Worm (Caenorhabditis elegans) whole organism, L1 larva: ENCODE data around the gene mab-5.

ENCODE experiments used
- ama-1 ChIP-seq: fragments of 150-350 bp; optimal IDR thresholded peaks from 2 replicates; lab custom pipeline; 2014
- dsc-1 ChIP-seq: sonication (generic microtip); optimal IDR thresholded peaks from 2 replicates; lab custom pipeline; 2016; ENCODE audit warnings: mild to moderate bottlenecking, missing genetic modification characterization, missing compliant biosample characterization
- elt-3 ChIP-seq, 6 experiments: fragments of 150-350 bp in 1 of 6; sonication (generic microtip); optimal IDR thresholded peaks; 2 replicates each; lab custom pipeline; 2017 to 2018; ENCODE audit warnings: missing biosample characterization in 6 of 6, missing genetic modification characterization in 6 of 6, inconsistent platforms in 1 of 6
- fkh-8 ChIP-seq: sonication (generic microtip); optimal IDR thresholded peaks from 2 replicates; lab custom pipeline; 2016; ENCODE audit warnings: mild to moderate bottlenecking, missing genetic modification characterization, missing compliant biosample characterization
- irx-1 ChIP-seq: sonication (generic microtip); optimal IDR thresholded peaks from 2 replicates; lab custom pipeline; 2016; ENCODE audit warnings: missing genetic modification characterization, missing compliant biosample characterization
- lin-15B ChIP-seq: fragments of 150-350 bp; sonication (generic microtip); optimal IDR thresholded peaks from 3 replicates; lab custom pipeline; 2014; ENCODE audit warnings: missing biosample characterization, missing genetic modification characterization
- nhr-12 ChIP-seq: sonication (generic microtip); optimal IDR thresholded peaks from 2 replicates; lab custom pipeline; 2017; ENCODE audit warnings: missing biosample characterization, missing genetic modification characterization
- nhr-20 ChIP-seq: sonication (generic microtip); optimal IDR thresholded peaks from 2 replicates; lab custom pipeline; 2016; ENCODE audit warnings: mild to moderate bottlenecking, missing genetic modification characterization, missing compliant biosample characterization
- nhr-77 ChIP-seq: fragments of 150-350 bp; optimal IDR thresholded peaks from 2 replicates; lab custom pipeline; 2014; ENCODE audit warnings: missing biosample characterization, missing genetic modification characterization
- nhr-90 ChIP-seq: sonication (generic microtip); optimal IDR thresholded peaks from 2 replicates; lab custom pipeline; 2016; ENCODE audit warnings: mild to moderate bottlenecking, missing genetic modification characterization, missing compliant biosample characterization; ENCODE audit not compliant: poor library complexity
- pag-3 ChIP-seq: sonication (generic microtip); optimal IDR thresholded peaks from 2 replicates; lab custom pipeline; 2017; ENCODE audit warnings: missing genetic modification characterization, mild to moderate bottlenecking, missing compliant biosample characterization, antibody characterized with exemption, borderline replicate concordance; ENCODE audit not compliant: insufficient read depth
- pqm-1 ChIP-seq: sonication (generic microtip); optimal IDR thresholded peaks from 3 replicates; lab custom pipeline; 2017; ENCODE audit warnings: missing biosample characterization, missing genetic modification characterization
- sup-37 ChIP-seq: fragments of 200-800 bp; sonication (Bioruptor generic); optimal IDR thresholded peaks from 2 replicates; lab custom pipeline; 2018; ENCODE audit warnings: mild to moderate bottlenecking, missing genetic modification characterization, missing compliant biosample characterization
- unc-62 ChIP-seq: fragments of 150-350 bp; optimal IDR thresholded peaks from 2 replicates; lab custom pipeline; 2014; ENCODE audit warnings: missing biosample characterization, missing genetic modification reagents, missing genetic modification characterization

DNA sequence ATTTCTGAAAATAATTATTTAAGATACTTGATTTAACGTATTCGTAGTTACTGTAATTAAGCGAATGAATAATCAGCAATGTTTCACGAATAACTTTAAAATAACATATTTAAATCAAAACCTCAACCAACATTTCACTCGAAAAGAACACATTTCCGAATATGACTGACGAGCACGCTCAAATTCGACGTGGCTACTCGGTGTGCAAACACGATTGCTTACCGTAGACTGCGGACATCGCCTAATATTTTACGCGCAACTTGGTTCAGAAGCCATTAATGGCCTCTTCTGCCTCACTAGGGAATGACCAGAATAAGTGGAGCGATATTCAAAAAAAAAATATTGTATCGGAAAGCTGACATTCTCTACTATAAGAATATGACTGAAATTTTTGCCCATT lies 13.3 kb downstream of the mab-5 start, which contains the start of gene snu-23:
- no peak for TF ChIP-seq lin-15B (tag; lab: Kevin White, UChicago)
- no peak for TF ChIP-seq pag-3 (tag; lab: Kevin White, UChicago)
- no peak for TF ChIP-seq pqm-1 (tag; lab: Kevin White, UChicago)
- TF ChIP-seq nhr-77 (tag; lab: Kevin White, UChicago), result no peak
- TF ChIP-seq nhr-20 (tag; lab: Kevin White, UChicago), result no peak
- TF ChIP-seq dsc-1 (tag; lab: Kevin White, UChicago), result no peak
- TF ChIP-seq unc-62, result no peak
- TF ChIP-seq elt-3 (tag; optimal IDR thresholded peaks at IDR 0.05; lab: Kevin White, UChicago), result no peak
- TF ChIP-seq sup-37 (GFP tag; lab: Kevin White, UChicago), result no peak
- no peak for TF ChIP-seq ama-1 (lab: Kevin White, UChicago)
- TF ChIP-seq fkh-8 (tag; lab: Kevin White, UChicago), result no peak
- no peak for TF ChIP-seq nhr-12 (tag; lab: Kevin White, UChicago)
- no peak for TF ChIP-seq nhr-90 (tag; lab: Kevin White, UChicago)
- TF ChIP-seq irx-1 (tag; lab: Kevin White, UChicago), result no peak
